Fruit fly (Drosophila melanogaster): Measurements from ENCODE around the gene CG6843.
A peak's percentile ranks its signal among the peaks of the same experiment; 100 is the strongest.

Gene CG6843

DNA sequence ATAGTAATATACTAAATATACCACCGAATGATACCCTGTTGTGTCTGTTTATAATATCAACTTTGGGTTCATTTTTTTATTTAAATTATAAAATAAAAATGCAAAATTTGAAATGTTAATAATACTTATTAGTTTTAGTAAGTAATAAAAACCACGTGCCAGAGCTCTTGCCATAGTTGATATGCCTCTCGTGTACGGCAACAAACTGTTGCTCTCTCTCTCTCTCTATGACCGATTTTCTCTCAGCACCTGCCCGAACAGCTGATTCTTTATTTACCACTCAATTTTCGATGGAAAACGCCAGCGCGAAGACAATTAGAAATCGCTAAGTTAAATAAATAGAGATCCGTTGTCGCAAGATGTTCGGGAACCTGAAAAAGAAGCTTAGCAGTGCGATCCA is 33.9 kb upstream of the CG6843 start, which contains the start of gene Dysb (continued):
- TF ChIP-seq CG32006 (GFP tag; optimal IDR thresholded peaks at IDR 0.05) (no peak), Eip93F (GFP tag; optimal IDR thresholded peaks at IDR 0.05) (peak; percentile 30), CG4318 (GFP tag; optimal IDR thresholded peaks at IDR 0.05) (no peak), cyc (GFP tag; optimal IDR thresholded peaks at IDR 0.05) (peak; percentile 66), Hr4 (GFP tag; optimal IDR thresholded peaks at IDR 0.05) (peak; percentile 84), CG11294 (GFP tag; IDR thresholded peaks at IDR 0.05) (peak; percentile 76), dsx (GFP tag; optimal IDR thresholded peaks at IDR 0.05; ENCODE audit: poor library complexity, severe bottlenecking) (peak; percentile 72), fkh (GFP tag; optimal IDR thresholded peaks at IDR 0.05) (peak; percentile 84), topi (GFP tag; optimal IDR thresholded peaks at IDR 0.05) (peak; percentile 77), Lpt (GFP tag; optimal IDR thresholded peaks at IDR 0.05) (peak; percentile 69), Sox14 (GFP tag; optimal IDR thresholded peaks at IDR 0.05) (peak; percentile 73), CG6854 (GFP tag; optimal IDR thresholded peaks at IDR 0.05) (peak; percentile 71), CG31627 (GFP tag; optimal IDR thresholded peaks at IDR 0.05) (peak; percentile 70), CG10631 (GFP tag; optimal IDR thresholded peaks at IDR 0.05) (peak; percentile 81), Sox102F (GFP tag; optimal IDR thresholded peaks at IDR 0.05) (peak; percentile 84), fd59A (GFP tag; optimal IDR thresholded peaks at IDR 0.05) (peak; percentile 42), Eip75B (GFP tag; optimal IDR thresholded peaks at IDR 0.05) (peak; percentile 75), CG1621 (tag; optimal IDR thresholded peaks at IDR 0.05) (no peak), Ets21C (GFP tag; optimal IDR thresholded peaks at IDR 0.05) (peak; percentile 47), lz (GFP tag; optimal IDR thresholded peaks at IDR 0.05) (peak; percentile 73), CG8119 (GFP tag; IDR thresholded peaks at IDR 0.05) (peak; percentile 92; the same call in 2 of the 3 replicates), CG34406 (GFP tag; optimal IDR thresholded peaks at IDR 0.05) (peak; percentile 89), ss (GFP tag; optimal IDR thresholded peaks at IDR 0.05) (no peak), Eip78C (GFP tag) (peak; percentile 95), svp (GFP tag) (no peak), CG6808 (GFP tag; optimal IDR thresholded peaks at IDR 0.05) (peak; percentile 76), CG8319 (GFP tag; optimal IDR thresholded peaks at IDR 0.05) (peak; percentile 50), CG7368 (GFP tag; optimal IDR thresholded peaks at IDR 0.05) (peak; percentile 76), CG3032 (tag; optimal IDR thresholded peaks at IDR 0.05) (peak; percentile 79)

DNA sequence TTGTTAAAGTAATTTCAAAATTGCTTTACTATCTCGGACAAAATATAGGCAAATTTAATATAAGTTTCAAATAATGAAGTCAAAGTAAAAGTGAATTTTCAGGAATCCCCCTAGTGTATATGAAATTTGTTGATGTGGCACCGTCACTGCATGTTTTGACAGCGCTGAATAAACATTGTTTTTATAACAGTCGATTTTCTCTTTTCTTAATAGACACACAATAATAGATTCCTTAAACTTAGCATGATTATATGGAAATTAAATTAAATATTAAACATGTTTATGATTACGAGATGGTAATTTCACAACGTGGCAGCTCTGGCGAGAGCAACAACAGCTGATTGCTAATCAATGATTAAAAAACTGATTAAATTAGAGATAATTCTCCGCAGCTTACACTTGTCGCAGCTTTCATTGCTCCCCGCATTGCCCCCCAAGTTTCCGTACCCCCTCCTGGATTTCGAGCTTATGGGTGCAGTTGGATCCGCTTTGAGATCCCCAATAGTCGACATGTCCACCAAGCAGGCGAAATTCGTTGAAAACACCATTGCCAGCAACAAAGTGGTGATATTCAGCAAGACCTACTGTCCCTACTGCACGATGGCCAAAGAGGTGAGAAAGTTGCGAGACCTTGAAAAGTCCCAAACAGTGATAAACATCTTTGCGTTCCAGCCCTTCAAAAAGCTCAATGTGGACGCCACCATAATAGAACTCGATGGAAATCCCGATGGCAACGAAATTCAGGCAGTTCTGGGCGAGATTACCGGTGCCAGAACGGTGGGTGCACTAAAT is 32.2 kb upstream of the CG6843 start, which contains the start of gene Grx1:
Gene Grx1, plus strand, starts transcription at position 196 of the 792 bp plus-strand sequence.
- peak; percentile 36 for TF ChIP-seq CG31627 (GFP tag; optimal IDR thresholded peaks at IDR 0.05)
- TF ChIP-seq Sox102F (GFP tag; optimal IDR thresholded peaks at IDR 0.05) = peak; percentile 61
- TF ChIP-seq Blimp-1 (GFP tag; optimal IDR thresholded peaks at IDR 0.05) = peak; percentile 68
- TF ChIP-seq CG8319 (GFP tag; optimal IDR thresholded peaks at IDR 0.05) = peak; percentile 9
- no peak for TF ChIP-seq fd59A (GFP tag; optimal IDR thresholded peaks at IDR 0.05)
- peak in 1 of 2 experiments; percentile 9 for TF ChIP-seq salr (GFP tag; optimal IDR thresholded peaks at IDR 0.05)
- peak; percentile 66 for TF ChIP-seq CG6163 (GFP tag; IDR thresholded peaks at IDR 0.05)
- TF ChIP-seq CG4318 (GFP tag; optimal IDR thresholded peaks at IDR 0.05) = no peak
- peak; percentile 26 for TF ChIP-seq CG11902 (GFP tag; optimal IDR thresholded peaks at IDR 0.05)
- peak; percentile 58 for TF ChIP-seq acj6 (GFP tag; optimal IDR thresholded peaks at IDR 0.05)
- TF ChIP-seq pdm3 (GFP tag; optimal IDR thresholded peaks at IDR 0.05) = peak; percentile 76
- TF ChIP-seq CG8119 (GFP tag; IDR thresholded peaks at IDR 0.05) = no peak
- TF ChIP-seq CG7368 (GFP tag; optimal IDR thresholded peaks at IDR 0.05) = no peak
- peak; percentile 87 for TF ChIP-seq achi (GFP tag; optimal IDR thresholded peaks at IDR 0.05)
- peak; percentile 43 for TF ChIP-seq Ets96B (tag; optimal IDR thresholded peaks at IDR 0.05)
- TF ChIP-seq CG16779 (tag; optimal IDR thresholded peaks at IDR 0.05) = no peak
- TF ChIP-seq CG34406 (GFP tag; optimal IDR thresholded peaks at IDR 0.05) = peak; percentile 48
- no peak for TF ChIP-seq dac (GFP tag; optimal IDR thresholded peaks at IDR 0.05)
- TF ChIP-seq topi (GFP tag; optimal IDR thresholded peaks at IDR 0.05) = peak; percentile 40
- peak; percentile 26; the same call in 1 of the 2 replicates for TF ChIP-seq CG15336 (GFP tag; IDR thresholded peaks at IDR 0.05)
- no peak for TF ChIP-seq fd85E (GFP tag; optimal IDR thresholded peaks at IDR 0.05)
- TF ChIP-seq fkh (GFP tag; optimal IDR thresholded peaks at IDR 0.05) = peak; percentile 84
- TF ChIP-seq CG6808 (GFP tag; optimal IDR thresholded peaks at IDR 0.05) = no peak
- TF ChIP-seq lz (GFP tag; optimal IDR thresholded peaks at IDR 0.05) = peak; percentile 70
- peak; percentile 64 for TF ChIP-seq OdsH (GFP tag; optimal IDR thresholded peaks at IDR 0.05)
- TF ChIP-seq eg (GFP tag; IDR thresholded peaks at IDR 0.05) = peak; percentile 49; the same call in 2 of the 3 replicates
- peak; percentile 64 for TF ChIP-seq dsx (GFP tag; optimal IDR thresholded peaks at IDR 0.05; ENCODE audit: poor library complexity, severe bottlenecking)
- TF ChIP-seq CG6276 (GFP tag; optimal IDR thresholded peaks at IDR 0.05) = no peak
- peak; percentile 62 for TF ChIP-seq esn (GFP tag; optimal IDR thresholded peaks at IDR 0.05)
- TF ChIP-seq ss (GFP tag; optimal IDR thresholded peaks at IDR 0.05) = no peak
- TF ChIP-seq Hr4 (GFP tag; optimal IDR thresholded peaks at IDR 0.05) = peak; percentile 63
- peak; percentile 47 for TF ChIP-seq Sox14 (GFP tag; optimal IDR thresholded peaks at IDR 0.05)
- peak; percentile 56 for TF ChIP-seq Hr39 (GFP tag; optimal IDR thresholded peaks at IDR 0.05)

Data from whole organism, prepupa.